Fruit fly (Drosophila melanogaster): ENCODE data around the gene sro.

- TF ChIP-seq CG8478 (optimal IDR thresholded peaks at IDR 0.05), result no peak
- peak in 1 of 2 experiments; percentile 14 for TF ChIP-seq CTCF (optimal IDR thresholded peaks at IDR 0.05)
Observed at dm6 chr3R:29806682-29807393, 12.4 kb downstream of the sro start, which contains the start of the genes ca and ncd.

All from S2 (cell line).